Fruit fly (Drosophila melanogaster) whole organism, embryonic: ENCODE measurements at regions not wholly inside any gene's neighbourhood (a gene's known extent, or its start where the extent isn't known, plus 50 kb on each side); places are given as distances from the start of the nearest gene placed in this dataset.
A peak's percentile ranks its signal among the peaks of the same experiment; 100 is the strongest.

Source experiments
- CG1024 ChIP-seq: fragments of 200-800 bp; sonication (Bioruptor generic); IDR thresholded peaks from 2 replicates; pipeline ENCODE4 v1.3.6; 2022; ENCODE audit warnings: missing biosample characterization, missing genetic modification characterization
- CG17802 ChIP-seq: fragments of 200-800 bp; sonication (Bioruptor generic); optimal IDR thresholded peaks from 2 replicates; lab custom pipeline; 2018; ENCODE audit warnings: missing biosample characterization, mild to moderate bottlenecking, missing genetic modification characterization, moderate library complexity
- CG30020 ChIP-seq: fragments of 200-800 bp; optimal IDR thresholded peaks from 2 replicates; lab custom pipeline; 2019; ENCODE audit warnings: missing biosample characterization, mild to moderate bottlenecking, missing genetic modification characterization, moderate library complexity
- ssp ChIP-seq: fragments of 200-800 bp; sonication (Bioruptor generic); IDR thresholded peaks from 2 replicates; pipeline ENCODE4 v1.3.6; 2022; ENCODE audit warnings: missing biosample characterization, missing genetic modification characterization

- TF ChIP-seq CG17802 (tag; lab: Kevin White, UChicago) (peak; percentile 63), CG1024 (peak; percentile 87), CG30020 (tag; lab: Kevin White, UChicago) (peak; percentile 14), ssp (GFP tag; lab: Robert Waterston, UW) (peak; percentile 77)
These were observed 68.1 kb upstream of the CG40472 start for dm6 chr3L:24858878-24859277.
